Worm (Caenorhabditis elegans) whole organism, early embryonic: ENCODE measurements around the gene msp-77.

ENCODE experiments used
- aly-1 ChIP-seq: sonication (generic microtip); optimal IDR thresholded peaks from 2 replicates; lab custom pipeline; 2016; ENCODE audit warnings: missing genetic modification characterization, missing compliant biosample characterization
- ama-1 ChIP-seq: fragments of 150-350 bp; optimal IDR thresholded peaks from 2 replicates; lab custom pipeline; 2014
- ets-7 ChIP-seq: sonication (generic microtip); optimal IDR thresholded peaks from 2 replicates; lab custom pipeline; 2016; ENCODE audit warnings: missing genotype, missing genetic modification characterization, missing compliant biosample characterization
- flt-1 ChIP-seq: fragments of 200-800 bp; sonication (Bioruptor generic); IDR thresholded peaks from 2 replicates; pipeline ENCODE4 v1.3.6; 2022; ENCODE audit warnings: missing genetic modification characterization, missing compliant biosample characterization
- hmg-4 ChIP-seq: fragments of 200-800 bp; sonication (Bioruptor generic); optimal IDR thresholded peaks from 2 replicates; lab custom pipeline; 2018; ENCODE audit warnings: mild to moderate bottlenecking, missing genetic modification characterization, missing compliant biosample characterization
- hnd-1 ChIP-seq: sonication (generic microtip); optimal IDR thresholded peaks from 2 replicates; lab custom pipeline; 2016; ENCODE audit warnings: missing genetic modification characterization, missing compliant biosample characterization
- scrt-1 ChIP-seq: fragments of 200-800 bp; sonication (Bioruptor generic); IDR thresholded peaks from 2 replicates; pipeline ENCODE4 v1.3.6; 2022; ENCODE audit warnings: missing genetic modification characterization, missing compliant biosample characterization
- sea-1 ChIP-seq: fragments of 200-800 bp; sonication (Bioruptor generic); conservative IDR thresholded peaks from 2 replicates; pipeline ENCODE4 v1.3.6; 2022; ENCODE audit warnings: missing genetic modification characterization, missing compliant biosample characterization
- tra-4 ChIP-seq: sonication (generic microtip); optimal IDR thresholded peaks from 2 replicates; lab custom pipeline; 2017; ENCODE audit warnings: missing genetic modification characterization, missing compliant biosample characterization

DNA sequence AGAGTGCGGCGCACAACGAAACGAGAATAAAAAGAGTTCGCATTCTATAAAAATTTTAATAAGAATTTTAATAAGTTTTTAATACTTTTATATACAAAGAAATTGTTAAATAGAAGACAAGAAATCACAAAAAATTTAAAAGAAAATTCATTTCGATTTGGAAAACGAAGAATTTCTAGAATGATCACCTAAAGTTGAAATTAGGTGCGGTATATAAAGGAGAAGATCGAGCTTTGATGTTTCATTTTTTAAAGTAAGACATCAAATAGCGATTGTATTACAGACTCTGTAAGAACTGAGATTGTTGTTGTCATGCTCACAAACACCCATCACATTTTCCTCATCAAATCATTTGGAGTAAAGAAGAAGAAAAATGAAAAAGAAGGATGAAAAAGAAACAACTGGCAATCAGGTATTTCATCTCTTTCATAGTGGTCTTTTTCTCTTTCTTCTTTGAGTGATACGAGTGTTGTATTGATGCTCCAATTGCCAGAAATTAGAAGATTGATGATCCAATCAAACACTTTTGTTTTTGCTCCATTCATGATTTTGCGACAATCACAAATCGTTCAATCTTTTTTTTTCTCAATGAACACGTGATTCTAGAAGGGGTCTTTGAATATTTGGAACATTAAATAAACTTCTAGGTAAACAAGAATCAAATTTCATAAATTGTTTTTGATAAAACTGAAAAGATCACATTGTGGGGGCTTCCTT is 33.9 kb downstream of the msp-77 start, which contains the start of gene dur-1:
- TF ChIP-seq flt-1 (GFP tag; lab: Robert Waterston, UW) (no peak), hmg-4 (GFP tag; lab: Kevin White, UChicago) (no peak), ama-1 (lab: Kevin White, UChicago) (no peak), scrt-1 (no peak), hnd-1 (tag; lab: Kevin White, UChicago) (no peak), tra-4 (tag; lab: Kevin White, UChicago) (no peak), ets-7 (tag; lab: Kevin White, UChicago) (no peak), aly-1 (no peak), sea-1 (no peak)
